Fruit fly (Drosophila melanogaster) whole organism, embryonic: ENCODE results near the gene dysc.

Source experiments
- CG15269 ChIP-seq: fragments of 200-800 bp; sonication (Bioruptor generic); optimal IDR thresholded peaks from 2 replicates; lab custom pipeline; 2018; ENCODE audit warnings: missing biosample characterization, mild to moderate bottlenecking, missing genetic modification characterization, moderate library complexity
- CG31365 ChIP-seq: fragments of 200-800 bp; sonication (Bioruptor generic); optimal IDR thresholded peaks from 2 replicates; lab custom pipeline; 2018; ENCODE audit warnings: missing biosample characterization, mild to moderate bottlenecking, missing genetic modification characterization
- CG3163 ChIP-seq: fragments of 200-800 bp; sonication (Bioruptor generic); optimal IDR thresholded peaks from 3 replicates; lab custom pipeline; 2016; ENCODE audit warnings: missing biosample characterization, missing genetic modification characterization
- CG4424 ChIP-seq: fragments of 200-800 bp; sonication (Bioruptor generic); optimal IDR thresholded peaks from 3 replicates; lab custom pipeline; 2016; ENCODE audit warnings: missing biosample characterization, missing genetic modification characterization
- Rfx ChIP-seq: fragments of 200-800 bp; sonication (Bioruptor generic); IDR thresholded peaks from 2 replicates; pipeline ENCODE4 v1.3.6; 2022; ENCODE audit warnings: missing biosample characterization, missing genetic modification characterization
- dimm ChIP-seq: fragments of 200-800 bp; sonication (Bioruptor generic); IDR thresholded peaks from 2 replicates; pipeline ENCODE4 v1.3.6; 2022; ENCODE audit warnings: missing biosample characterization, missing genetic modification characterization
- insv ChIP-seq, 2 experiments: fragments of 200-800 bp; sonication (Bioruptor generic); optimal IDR thresholded peaks; 3 replicates each; lab custom pipeline; 2016 to 2018; ENCODE audit warnings: missing biosample characterization in 2 of 2, missing genetic modification characterization in 2 of 2
- jigr1 ChIP-seq: fragments of 200-800 bp; sonication (Bioruptor generic); IDR thresholded peaks from 3 replicates; pipeline ENCODE4 v1.3.6; 2022; ENCODE audit warnings: missing biosample characterization, missing genetic modification characterization
- lola ChIP-seq, 3 experiments: fragments of >200 bp in 2 of 3; fragments of 200-800 bp in 1 of 3; sonication (Bioruptor generic) in 1 of 3; optimal IDR thresholded peaks; 2 replicates each; lab custom pipeline; 2017 to 2019; ENCODE audit warnings: missing biosample characterization in 3 of 3, missing genetic modification characterization in 3 of 3, mild to moderate bottlenecking in 1 of 3, moderate library complexity in 1 of 3
- pb ChIP-seq: fragments of 200-800 bp; sonication (Bioruptor generic); optimal IDR thresholded peaks from 3 replicates; lab custom pipeline; 2016; ENCODE audit warnings: missing biosample characterization, missing genetic modification characterization
- sens ChIP-seq: fragments of 200-800 bp; sonication (Bioruptor generic); peaks from one replicate; lab custom pipeline; 2016; ENCODE audit warnings: missing biosample characterization, missing genetic modification characterization
- tx ChIP-seq: fragments of 200-800 bp; sonication (Bioruptor generic); optimal IDR thresholded peaks from 2 replicates; lab custom pipeline; 2016; ENCODE audit warnings: missing biosample characterization, missing genetic modification characterization
- usp ChIP-seq: fragments of >200 bp; optimal IDR thresholded peaks from 2 replicates; lab custom pipeline; 2017; ENCODE audit warnings: missing biosample characterization, missing genetic modification characterization

- TF ChIP-seq CG4424 (GFP tag; lab: Kevin White, UChicago): no peak
- TF ChIP-seq pb (GFP tag; lab: Kevin White, UChicago): no peak
- no peak for TF ChIP-seq tx (GFP tag; lab: Kevin White, UChicago)
- no peak for TF ChIP-seq jigr1 (GFP tag; lab: Robert Waterston, UW)
- TF ChIP-seq CG3163 (GFP tag; lab: Kevin White, UChicago): no peak
- no peak for TF ChIP-seq dimm
- no peak for TF ChIP-seq Rfx
- no peak for TF ChIP-seq insv (GFP tag; optimal IDR thresholded peaks at IDR 0.05; lab: Kevin White, UChicago)
- TF ChIP-seq usp (GFP tag; lab: Kevin White, UChicago): no peak
- TF ChIP-seq CG31365 (tag; lab: Kevin White, UChicago): no peak
- TF ChIP-seq lola (GFP tag; optimal IDR thresholded peaks at IDR 0.05; lab: Kevin White, UChicago): no peak
- TF ChIP-seq CG15269 (tag; lab: Kevin White, UChicago): no peak
- no peak for TF ChIP-seq sens (GFP tag; lab: Kevin White, UChicago)
Measured at dm6 chr3L:13900635-13901034, 2.4 kb downstream of the dysc start.
